Worm (Caenorhabditis elegans) whole organism, young adult: ENCODE data around the gene his-64.
A peak's percentile ranks its signal among the peaks of the same experiment; 100 is the strongest.

ENCODE experiments used
- D2030.7 ChIP-seq: fragments of 200-800 bp; sonication (Bioruptor generic); IDR thresholded peaks from 2 replicates; pipeline ENCODE4 v1.3.6; 2022; ENCODE audit warnings: missing genetic modification reagents, missing genetic modification characterization, missing compliant biosample characterization
- F22D6.2 ChIP-seq: sonication (generic microtip); optimal IDR thresholded peaks from 2 replicates; lab custom pipeline; 2016; ENCODE audit warnings: mild to moderate bottlenecking, missing genetic modification characterization, missing compliant biosample characterization
- K12H6.12 ChIP-seq: fragments of 200-800 bp; sonication (Bioruptor generic); optimal IDR thresholded peaks from 2 replicates; lab custom pipeline; 2018; ENCODE audit warnings: mild to moderate bottlenecking, missing genetic modification characterization, missing compliant biosample characterization
- Y56A3A.18 ChIP-seq: fragments of 200-800 bp; sonication (Bioruptor generic); IDR thresholded peaks from 2 replicates; pipeline ENCODE4 v1.3.6; 2022; ENCODE audit warnings: missing genetic modification reagents, missing genetic modification characterization, missing compliant biosample characterization
- ZK185.1 ChIP-seq: sonication (generic microtip); optimal IDR thresholded peaks from 2 replicates; lab custom pipeline; 2016; ENCODE audit warnings: mild to moderate bottlenecking, missing genetic modification characterization, missing compliant biosample characterization; ENCODE audit not compliant: poor library complexity, severe bottlenecking
- attf-6 ChIP-seq: fragments of 200-800 bp; sonication (Bioruptor generic); IDR thresholded peaks from 2 replicates; pipeline ENCODE4 v1.3.6; 2022; ENCODE audit warnings: missing genetic modification reagents, missing genetic modification characterization, missing compliant biosample characterization
- ceh-100 ChIP-seq: fragments of 200-800 bp; sonication (Bioruptor generic); IDR thresholded peaks from 2 replicates; pipeline ENCODE4 v1.3.6; 2022; ENCODE audit warnings: missing genetic modification reagents, missing genetic modification characterization, missing compliant biosample characterization
- dpff-1 ChIP-seq: sonication (generic microtip); optimal IDR thresholded peaks from 2 replicates; lab custom pipeline; 2017; ENCODE audit warnings: mild to moderate bottlenecking, missing genetic modification characterization, missing compliant biosample characterization
- egl-18 ChIP-seq: fragments of 200-800 bp; sonication (Bioruptor generic); IDR thresholded peaks from 2 replicates; pipeline ENCODE4 v1.3.6; 2022; ENCODE audit warnings: missing genetic modification reagents, missing genetic modification characterization, missing compliant biosample characterization
- ets-4 ChIP-seq: fragments of 200-800 bp; sonication (Bioruptor generic); optimal IDR thresholded peaks from 2 replicates; lab custom pipeline; 2018; ENCODE audit warnings: mild to moderate bottlenecking, missing genetic modification characterization, missing compliant biosample characterization
- hrde-1 ChIP-seq: sonication (generic microtip); optimal IDR thresholded peaks from 2 replicates; lab custom pipeline; 2016; ENCODE audit warnings: missing genetic modification characterization, mild to moderate bottlenecking, missing compliant biosample characterization, moderate library complexity, missing genotype, missing genetic modification reagents, borderline replicate concordance
- lsl-1 ChIP-seq: fragments of 200-800 bp; sonication (Bioruptor generic); optimal IDR thresholded peaks from 2 replicates; lab custom pipeline; 2018; ENCODE audit warnings: mild to moderate bottlenecking, missing genetic modification characterization, moderate library complexity, missing compliant biosample characterization
- madf-8 ChIP-seq: fragments of 200-800 bp; sonication (Bioruptor generic); conservative IDR thresholded peaks from 2 replicates; pipeline ENCODE4 v1.3.6; 2022; ENCODE audit warnings: missing genetic modification reagents, missing genetic modification characterization, missing compliant biosample characterization
- mcd-1 ChIP-seq: fragments of 200-800 bp; sonication (Bioruptor generic); IDR thresholded peaks from 2 replicates; pipeline ENCODE4 v1.3.6; 2022; ENCODE audit warnings: missing genetic modification reagents, missing genetic modification characterization, missing compliant biosample characterization
- nfya-2 ChIP-seq: fragments of 200-800 bp; sonication (Bioruptor generic); IDR thresholded peaks from 2 replicates; pipeline ENCODE4 v1.3.6; 2022; ENCODE audit warnings: missing genetic modification reagents, missing genetic modification characterization, missing compliant biosample characterization
- nhr-27 ChIP-seq: fragments of 200-800 bp; sonication (Bioruptor generic); optimal IDR thresholded peaks from 2 replicates; lab custom pipeline; 2018; ENCODE audit warnings: mild to moderate bottlenecking, missing genetic modification characterization, moderate library complexity, missing compliant biosample characterization
- pbrm-1 ChIP-seq: fragments of 200-800 bp; sonication (Bioruptor generic); IDR thresholded peaks from 2 replicates; pipeline ENCODE4 v1.3.6; 2022; ENCODE audit warnings: missing genetic modification reagents, missing genetic modification characterization, missing compliant biosample characterization
- rcor-1 ChIP-seq: fragments of 200-800 bp; sonication (Bioruptor generic); IDR thresholded peaks from 2 replicates; pipeline ENCODE4 v1.3.6; 2022; ENCODE audit warnings: missing genetic modification reagents, missing genetic modification characterization, missing compliant biosample characterization
- repo-1 ChIP-seq: sonication (generic microtip); optimal IDR thresholded peaks from 2 replicates; lab custom pipeline; 2017; ENCODE audit warnings: mild to moderate bottlenecking, missing genetic modification characterization, missing compliant biosample characterization
- sdz-38 ChIP-seq: sonication (generic microtip); optimal IDR thresholded peaks from 2 replicates; lab custom pipeline; 2016; ENCODE audit warnings: missing genotype, missing genetic modification characterization, missing compliant biosample characterization
- sea-2 ChIP-seq: fragments of 200-800 bp; sonication (Bioruptor generic); IDR thresholded peaks from 2 replicates; pipeline ENCODE4 v1.3.6; 2022; ENCODE audit warnings: missing genetic modification characterization, missing compliant biosample characterization
- snpc-1.1 ChIP-seq: sonication (generic microtip); optimal IDR thresholded peaks from 2 replicates; lab custom pipeline; 2017; ENCODE audit warnings: missing genetic modification characterization, mild to moderate bottlenecking, missing compliant biosample characterization, antibody characterized with exemption, moderate library complexity, missing genotype, missing genetic modification reagents; ENCODE audit not compliant: insufficient read depth
- snpc-1.3 ChIP-seq: sonication (generic microtip); optimal IDR thresholded peaks from 2 replicates; lab custom pipeline; 2017; ENCODE audit warnings: missing genetic modification characterization, mild to moderate bottlenecking, missing compliant biosample characterization, antibody characterized with exemption, moderate library complexity, missing genotype, missing genetic modification reagents; ENCODE audit not compliant: insufficient read depth
- snpc-4 ChIP-seq, 5 experiments: fragments of 150-350 bp in 1 of 5; sonication (generic microtip) in 4 of 5; optimal IDR thresholded peaks; 2 replicates each; lab custom pipeline; 2014 to 2018; ENCODE audit warnings: missing genetic modification characterization in 5 of 5, missing biosample characterization in 3 of 5, antibody characterized with exemption in 2 of 5, mild to moderate bottlenecking in 2 of 5, missing compliant biosample characterization in 2 of 5, missing genotype in 2 of 5, moderate library complexity in 2 of 5, missing genetic modification reagents in 1 of 5
- sptf-2 ChIP-seq: fragments of 200-800 bp; sonication (Bioruptor generic); optimal IDR thresholded peaks from 2 replicates; lab custom pipeline; 2018; ENCODE audit warnings: mild to moderate bottlenecking, missing genetic modification characterization, missing compliant biosample characterization
- zfh-2 ChIP-seq: fragments of 200-800 bp; sonication (Bioruptor generic); conservative IDR thresholded peaks from 2 replicates; pipeline ENCODE4 v1.3.6; 2022; ENCODE audit warnings: missing genetic modification reagents, missing genetic modification characterization, missing compliant biosample characterization
- zim-3 ChIP-seq: sonication (generic microtip); optimal IDR thresholded peaks from 2 replicates; lab custom pipeline; 2017; ENCODE audit warnings: mild to moderate bottlenecking, missing genetic modification characterization, moderate library complexity, missing compliant biosample characterization
- ztf-22 ChIP-seq: fragments of 200-800 bp; sonication (Bioruptor generic); optimal IDR thresholded peaks from 2 replicates; lab custom pipeline; 2018; ENCODE audit warnings: mild to moderate bottlenecking, missing genetic modification characterization, moderate library complexity, missing compliant biosample characterization
- ztf-6 ChIP-seq: fragments of 200-800 bp; sonication (Bioruptor generic); IDR thresholded peaks from 2 replicates; pipeline ENCODE4 v1.3.6; 2022; ENCODE audit warnings: missing genetic modification reagents, missing genetic modification characterization, missing compliant biosample characterization

The his-64 gene

DNA sequence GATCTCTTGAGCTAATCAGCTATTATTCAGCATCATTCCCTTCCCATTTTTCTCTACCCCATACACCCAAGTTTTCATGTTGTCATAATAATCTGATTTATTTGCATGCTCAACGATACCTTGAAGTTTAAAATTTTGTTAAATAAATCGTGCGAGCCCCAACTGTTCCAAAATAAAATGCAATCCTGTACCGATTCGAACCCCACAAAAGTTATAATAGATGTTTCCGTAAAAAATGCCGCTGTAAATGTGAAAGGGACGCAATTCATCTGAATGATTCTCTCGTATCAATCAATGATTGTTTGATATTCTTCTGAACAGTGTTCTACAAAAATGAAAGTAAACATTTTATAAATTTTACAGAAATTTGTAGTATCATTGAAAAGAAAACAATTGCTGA, 29.5 kb upstream of the his-64 start (continued):
- TF ChIP-seq sptf-2 (GFP tag; lab: Kevin White, UChicago) (no peak), madf-8 (peak; percentile 41; the same call in 1 of the 2 replicates), ets-4 (GFP tag; lab: Kevin White, UChicago) (no peak), rcor-1 (GFP tag; lab: Robert Waterston, UW) (peak; percentile 56), dpff-1 (tag; lab: Kevin White, UChicago) (no peak), pbrm-1 (GFP tag; lab: Robert Waterston, UW) (no peak), F22D6.2 (tag; lab: Kevin White, UChicago) (no peak), egl-18 (GFP tag; lab: Robert Waterston, UW) (no peak), snpc-1.3 (tag; lab: Kevin White, UChicago) (peak; percentile 69)

DNA sequence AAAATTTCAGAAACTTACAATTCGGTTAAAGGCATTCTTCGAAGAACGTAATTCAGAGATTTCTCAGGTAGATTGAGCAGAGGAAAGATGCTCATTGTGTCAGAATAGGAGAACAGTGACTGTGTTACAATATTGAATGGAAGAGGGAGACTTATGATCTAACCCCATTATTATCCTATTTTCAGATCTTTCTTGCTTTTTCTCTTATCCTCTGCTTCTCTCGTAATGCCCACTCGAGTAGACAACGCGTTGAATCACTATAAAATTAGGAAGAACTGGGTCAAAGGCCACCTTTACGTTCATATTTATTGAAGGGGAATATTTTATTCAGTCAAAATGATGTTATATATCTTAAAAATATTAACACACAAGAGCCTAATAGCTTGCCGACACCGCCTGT, 27.7 kb upstream of the his-64 start, which contains the start of gene fbxb-76:
fbxb-76 (minus strand) TSS at position 101 of the 400 bp plus-strand sequence.
- TF ChIP-seq D2030.7 (GFP tag; lab: Robert Waterston, UW) (no peak), zfh-2 (GFP tag; lab: Robert Waterston, UW) (no peak), sea-2 (no peak), snpc-4 (GFP tag; optimal IDR thresholded peaks at IDR 0.05; lab: Kevin White, UChicago) (no peak), snpc-4 (tag; optimal IDR thresholded peaks at IDR 0.05; lab: Kevin White, UChicago) (no peak), attf-6 (no peak), snpc-1.1 (tag; lab: Kevin White, UChicago) (no peak), nfya-2 (GFP tag; lab: Robert Waterston, UW) (no peak), Y56A3A.18 (no peak), hrde-1 (no peak), sdz-38 (tag; lab: Kevin White, UChicago) (no peak), K12H6.12 (tag; lab: Kevin White, UChicago) (no peak), ztf-22 (GFP tag; lab: Kevin White, UChicago) (no peak), snpc-1.3 (tag; lab: Kevin White, UChicago) (no peak), ztf-6 (GFP tag; lab: Robert Waterston, UW) (no peak), ZK185.1 (no peak), zim-3 (tag; lab: Kevin White, UChicago) (no peak)

DNA sequence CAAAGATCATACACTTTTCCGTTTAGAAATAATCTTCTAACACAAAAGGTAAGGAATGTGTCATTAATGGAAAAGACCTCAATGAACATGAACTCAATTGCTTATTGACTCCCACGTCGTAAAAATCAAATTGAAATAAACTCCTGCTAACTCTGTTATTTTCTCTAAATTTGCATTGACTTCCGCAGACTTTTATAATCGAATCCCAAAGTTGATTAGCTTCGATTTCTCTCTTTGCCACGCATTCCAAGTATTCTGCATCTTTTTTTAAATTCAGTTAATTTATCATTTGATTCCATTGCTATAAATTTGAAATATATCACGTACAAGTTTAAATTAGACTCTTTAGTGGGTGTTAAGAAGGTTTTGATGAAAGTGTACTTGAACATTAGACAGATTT, 18.2 kb upstream of the his-64 start:
- TF ChIP-seq lsl-1 (GFP tag; lab: Kevin White, UChicago) (no peak), repo-1 (tag; lab: Kevin White, UChicago) (no peak)

DNA sequence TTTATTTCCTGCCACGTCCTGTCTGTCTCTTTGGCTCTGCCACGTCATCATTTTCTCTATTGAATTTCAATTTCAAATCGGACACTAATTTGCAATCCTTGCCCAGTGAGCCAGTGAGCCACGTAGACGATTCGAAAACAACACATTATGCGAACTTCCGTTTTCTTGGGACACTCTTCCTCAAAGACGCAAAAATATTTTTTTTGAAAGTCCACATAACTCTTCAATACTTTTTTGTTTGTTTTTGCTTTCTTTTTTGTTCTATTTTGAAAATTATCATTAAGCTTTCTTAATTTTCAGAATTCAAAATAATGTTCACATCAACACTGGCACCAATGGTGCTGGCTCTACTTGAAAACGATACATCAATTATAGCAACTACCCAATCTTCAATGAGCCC, 12.7 kb upstream of the his-64 start, which contains the start of gene tag-89:
tag-89 (plus strand) TSS at position 301 of the 400 bp plus-strand sequence.
- no peak for TF ChIP-seq nhr-27 (tag; lab: Kevin White, UChicago)

DNA sequence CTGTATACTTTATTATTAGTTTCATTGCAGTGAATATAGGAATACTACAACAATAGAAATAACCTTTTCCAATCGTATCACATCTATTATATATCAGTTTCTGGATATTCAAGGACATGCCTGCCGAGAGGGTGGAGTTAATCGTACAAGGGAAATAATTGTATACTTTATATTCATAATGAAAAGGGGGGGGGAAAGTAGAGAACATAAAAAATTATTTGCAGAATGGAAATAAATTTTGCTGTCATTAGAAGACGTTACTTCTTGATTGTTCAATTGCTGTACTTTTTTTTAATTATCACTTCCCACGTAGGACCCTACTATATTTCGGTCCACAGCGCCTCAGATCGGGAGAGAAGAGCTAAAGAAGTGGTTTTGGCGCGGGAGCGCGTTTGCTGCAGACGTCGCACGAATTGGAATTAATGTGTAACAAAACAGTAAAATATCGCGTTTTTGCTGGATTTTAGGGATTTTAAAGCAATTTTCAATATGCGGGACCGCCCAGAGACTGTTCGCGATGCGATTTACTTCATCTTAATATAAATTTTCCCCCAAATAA, 8.6 kb upstream of the his-64 start, which contains the start of gene dsl-6:
dsl-6 (minus strand) TSS at position 51 of the 559 bp plus-strand sequence.
- TF ChIP-seq ceh-100 (peak; percentile 53), mcd-1 (GFP tag; lab: Robert Waterston, UW) (0 out of 2 replicates have a peak, but pooled peaks have one; percentile 30)
